Worm (Caenorhabditis elegans) whole organism, L4/young adult: ENCODE measurements around the gene best-3.

Experiments
- W03F9.2 ChIP-seq: fragments of 150-350 bp; optimal IDR thresholded peaks from 2 replicates; lab custom pipeline; 2014; ENCODE audit warnings: missing biosample characterization, missing genetic modification characterization
- dao-5 ChIP-seq: sonication (generic microtip); optimal IDR thresholded peaks from 2 replicates; lab custom pipeline; 2016; ENCODE audit warnings: missing genotype, missing genetic modification characterization, moderate library complexity, missing compliant biosample characterization
- him-1 ChIP-seq: sonication (generic microtip); optimal IDR thresholded peaks from 2 replicates; lab custom pipeline; 2016; ENCODE audit warnings: missing genotype, missing genetic modification reagents, missing genetic modification characterization, missing compliant biosample characterization

ce11 chrII:60049-60448 lies 47.3 kb downstream of the best-3 start:
- TF ChIP-seq him-1 (no peak), dao-5 (tag; lab: Kevin White, UChicago) (no peak), W03F9.2 (tag; lab: Kevin White, UChicago) (no peak)
